Worm (Caenorhabditis elegans) whole organism, L3 larva: Measurements from ENCODE around the gene fbxa-80.
"Not testable (repeated sequence)": the region's sequence is repeated elsewhere in the genome, so short reads cannot be mapped to it uniquely, and the experiment has no call there.

Experiments
- ZK546.5 ChIP-seq: sonication (generic microtip); optimal IDR thresholded peaks from 2 replicates; lab custom pipeline; 2017; ENCODE audit warnings: missing biosample characterization, missing genetic modification characterization
- jun-1 ChIP-seq: fragments of 150-350 bp; optimal IDR thresholded peaks from 2 replicates; lab custom pipeline; 2014; ENCODE audit warnings: missing biosample characterization, missing genetic modification reagents, missing genetic modification characterization
- snpc-4 ChIP-seq: fragments of 150-350 bp; optimal IDR thresholded peaks from 2 replicates; lab custom pipeline; 2014; ENCODE audit warnings: missing biosample characterization, missing genetic modification characterization
- unc-62 ChIP-seq: fragments of 150-350 bp; sonication (generic microtip); optimal IDR thresholded peaks from 4 replicates; lab custom pipeline; 2014; ENCODE audit warnings: missing biosample characterization, missing genetic modification reagents, missing genetic modification characterization

DNA sequence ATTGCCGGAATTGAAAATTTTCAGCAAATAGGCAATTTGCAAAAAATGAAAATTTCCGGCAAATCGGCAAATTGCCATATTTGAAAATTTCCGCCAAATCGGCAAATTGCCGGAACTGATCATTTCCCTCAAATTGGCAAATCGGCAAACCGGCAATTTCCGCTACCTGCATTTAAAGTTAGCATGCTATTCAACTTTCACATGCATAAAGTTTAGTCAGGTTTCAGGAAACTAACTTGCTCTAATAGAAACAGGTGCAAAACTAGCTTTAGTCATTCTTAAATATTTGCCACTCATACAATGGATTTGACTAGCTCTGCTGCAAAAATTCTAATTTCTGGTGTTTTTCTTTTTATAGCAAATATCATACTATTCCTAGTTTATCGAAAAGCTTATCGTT is 51.3 kb downstream of the fbxa-80 start, which contains the start of gene srz-9:
- TF ChIP-seq snpc-4 (tag; lab: Kevin White, UChicago); unc-62; ZK546.5 (tag; lab: Kevin White, UChicago); jun-1 (tag; lab: Kevin White, UChicago): not testable (repeated sequence)
